Worm (Caenorhabditis elegans): ENCODE data around the gene JC8.4.

Gene JC8.4

DNA sequence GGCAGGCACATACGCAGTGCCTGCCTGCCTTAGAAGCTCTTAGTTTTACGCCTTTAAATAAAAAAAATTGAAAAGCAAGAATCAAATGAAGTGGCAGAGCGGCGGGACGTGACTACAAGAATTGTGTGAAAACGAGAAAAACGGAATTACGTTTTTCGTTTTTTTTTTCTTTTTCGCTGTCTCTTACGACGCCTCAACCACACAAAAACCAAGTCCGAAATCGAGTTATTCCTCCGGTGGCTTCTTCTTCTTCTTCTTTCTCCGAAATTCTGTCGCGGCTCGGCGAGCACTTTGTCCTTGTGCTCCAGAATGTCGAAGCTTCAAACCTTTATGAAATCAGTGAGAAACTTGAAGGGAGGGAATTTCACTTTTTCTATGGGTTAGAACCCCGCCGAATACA, 22.9 kb upstream of the JC8.4 start:
- TF ChIP-seq athp-1 (tag; optimal IDR thresholded peaks at IDR 0.05) (no peak), akir-1 (GFP tag; optimal IDR thresholded peaks at IDR 0.05) (no peak), fkh-3 (tag; optimal IDR thresholded peaks at IDR 0.05) (no peak), unc-62 (GFP tag; optimal IDR thresholded peaks at IDR 0.05) (no peak), sdz-38 (tag; optimal IDR thresholded peaks at IDR 0.05) (no peak), bed-1 (GFP tag; IDR thresholded peaks at IDR 0.05) (no peak), F39B2.1 (GFP tag; IDR thresholded peaks at IDR 0.05) (no peak), tbx-9 (tag; optimal IDR thresholded peaks at IDR 0.05; ENCODE audit: borderline replicate concordance) (no peak)

DNA sequence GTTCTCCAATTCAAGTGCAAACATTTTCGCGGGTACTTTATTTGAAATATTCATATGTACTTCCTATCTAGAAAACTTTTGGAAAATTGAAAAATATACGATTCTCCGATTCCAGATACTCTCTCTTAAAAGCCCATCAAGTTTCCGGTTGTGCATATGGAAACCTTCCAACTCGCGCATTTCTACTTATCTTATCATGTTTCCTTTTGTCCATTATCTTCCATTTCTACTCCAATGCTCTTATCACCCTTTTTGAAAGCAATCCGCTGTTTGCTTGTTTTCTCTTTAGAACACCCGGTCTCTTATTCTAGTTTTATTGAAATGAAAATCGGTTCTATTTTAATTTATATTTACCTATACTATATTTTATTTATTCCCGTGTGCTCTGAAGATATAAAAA, 21.8 kb upstream of the JC8.4 start, which contains the start of gene C48D1.5:
Gene C48D1.5, plus strand, starts transcription at position 301 of the 400 bp plus-strand sequence.
- no peak for TF ChIP-seq lsl-1 (GFP tag; optimal IDR thresholded peaks at IDR 0.05)
- no peak for TF ChIP-seq tbp1 (GFP tag; optimal IDR thresholded peaks at IDR 0.05)
- no peak for TF ChIP-seq aptf-2 (GFP tag; conservative IDR thresholded peaks at IDR 0.05)
- TF ChIP-seq rcor-1 (GFP tag; IDR thresholded peaks at IDR 0.05) = no peak

- TF ChIP-seq F39B2.1 (GFP tag; IDR thresholded peaks at IDR 0.05) = no peak
- no peak for TF ChIP-seq hlh-12 (tag; optimal IDR thresholded peaks at IDR 0.05)
- TF ChIP-seq bed-1 (GFP tag; IDR thresholded peaks at IDR 0.05) = no peak
- no peak for TF ChIP-seq lin-54 (GFP tag; optimal IDR thresholded peaks at IDR 0.05)
- TF ChIP-seq dpl-1 (GFP tag; optimal IDR thresholded peaks at IDR 0.05) = no peak
- TF ChIP-seq attf-6 (GFP tag; IDR thresholded peaks at IDR 0.05) = no peak
- TF ChIP-seq Y79H2A.3 (GFP tag; conservative IDR thresholded peaks at IDR 0.05) = no peak
- no peak for TF ChIP-seq madf-3 (GFP tag; IDR thresholded peaks at IDR 0.05)
- TF ChIP-seq mxl-1 (tag; optimal IDR thresholded peaks at IDR 0.05) = no peak
- no peak for TF ChIP-seq athp-1 (tag; optimal IDR thresholded peaks at IDR 0.05)
- no peak for TF ChIP-seq nhr-90 (tag; optimal IDR thresholded peaks at IDR 0.05)
- TF ChIP-seq F49E8.2 (tag; optimal IDR thresholded peaks at IDR 0.05; ENCODE audit: insufficient read depth) = no peak
- no peak for TF ChIP-seq fkh-3 (tag; optimal IDR thresholded peaks at IDR 0.05)
- TF ChIP-seq mes-4 (tag; optimal IDR thresholded peaks at IDR 0.05) = no peak
- no peak for TF ChIP-seq pbrm-1 (GFP tag; IDR thresholded peaks at IDR 0.05)
- TF ChIP-seq akir-1 (GFP tag; optimal IDR thresholded peaks at IDR 0.05) = no peak
- TF ChIP-seq nfyb-1 (GFP tag; IDR thresholded peaks at IDR 0.05) = no peak
- TF ChIP-seq cebp-2 (GFP tag; IDR thresholded peaks at IDR 0.05) = no peak
- no peak for TF ChIP-seq B0336.3 (GFP tag; IDR thresholded peaks at IDR 0.05)
These were observed 12.1 kb upstream of the JC8.4 start for ce11 chrIV:13231393-13231792.

DNA sequence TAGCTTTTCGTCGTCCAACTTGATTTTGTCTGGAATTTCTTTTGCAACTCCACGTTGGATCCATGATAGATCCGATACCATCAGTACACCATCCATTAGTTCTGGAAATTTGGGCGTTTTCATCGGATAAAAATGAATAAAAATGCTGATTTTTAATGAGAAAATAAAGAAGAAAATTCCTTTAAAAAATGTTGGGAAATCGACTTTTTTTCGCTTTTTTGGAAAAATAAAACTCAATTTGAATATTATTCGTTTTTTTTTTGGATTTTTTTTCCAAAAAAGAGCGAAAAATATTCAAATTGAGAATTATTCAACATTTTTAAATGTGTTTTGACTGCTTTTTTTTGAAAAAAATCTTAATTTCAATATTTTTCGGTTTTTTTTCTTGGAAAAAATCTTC, 7.0 kb upstream of the JC8.4 start, which contains the start of gene pwp-1:
Gene pwp-1, minus strand, starts transcription at position 101 of the 400 bp plus-strand sequence.
- TF ChIP-seq ztf-6 (GFP tag; IDR thresholded peaks at IDR 0.05) (no peak), bed-1 (GFP tag; IDR thresholded peaks at IDR 0.05) (no peak), F10E7.11 (tag; optimal IDR thresholded peaks at IDR 0.05) (no peak), F52B5.7 (tag; optimal IDR thresholded peaks at IDR 0.05) (no peak), F23B12.7 (tag; optimal IDR thresholded peaks at IDR 0.05; ENCODE audit: insufficient read depth) (no peak), hlh-12 (tag; optimal IDR thresholded peaks at IDR 0.05) (no peak), ets-4 (GFP tag; optimal IDR thresholded peaks at IDR 0.05) (no peak), sea-2 (GFP tag; IDR thresholded peaks at IDR 0.05) (no peak), rcor-1 (GFP tag; IDR thresholded peaks at IDR 0.05) (no peak), aptf-2 (GFP tag; conservative IDR thresholded peaks at IDR 0.05) (no peak)

Measured in whole organism, young adult.